Worm (Caenorhabditis elegans): Measurements from ENCODE around the gene acp-4.

- TF ChIP-seq med-1 (GFP tag; optimal IDR thresholded peaks at IDR 0.05; ENCODE audit: insufficient read depth) (no peak), ref-1 (GFP tag; conservative IDR thresholded peaks at IDR 0.05) (no peak), ztf-29 (GFP tag; IDR thresholded peaks at IDR 0.05) (peak; percentile 54; the same call in 1 of the 2 replicates), flt-1 (GFP tag; IDR thresholded peaks at IDR 0.05) (0 out of 2 replicates have a peak, but pooled peaks have one; percentile 49), cog-1 (tag; optimal IDR thresholded peaks at IDR 0.05) (no peak), ztf-23 (GFP tag; IDR thresholded peaks at IDR 0.05) (no peak)
Measured at ce11 chrII:8415462-8416037, 19.4 kb downstream of the acp-4 start.
